Worm (Caenorhabditis elegans): ENCODE data around the gene C29A12.6.

Gene C29A12.6

DNA sequence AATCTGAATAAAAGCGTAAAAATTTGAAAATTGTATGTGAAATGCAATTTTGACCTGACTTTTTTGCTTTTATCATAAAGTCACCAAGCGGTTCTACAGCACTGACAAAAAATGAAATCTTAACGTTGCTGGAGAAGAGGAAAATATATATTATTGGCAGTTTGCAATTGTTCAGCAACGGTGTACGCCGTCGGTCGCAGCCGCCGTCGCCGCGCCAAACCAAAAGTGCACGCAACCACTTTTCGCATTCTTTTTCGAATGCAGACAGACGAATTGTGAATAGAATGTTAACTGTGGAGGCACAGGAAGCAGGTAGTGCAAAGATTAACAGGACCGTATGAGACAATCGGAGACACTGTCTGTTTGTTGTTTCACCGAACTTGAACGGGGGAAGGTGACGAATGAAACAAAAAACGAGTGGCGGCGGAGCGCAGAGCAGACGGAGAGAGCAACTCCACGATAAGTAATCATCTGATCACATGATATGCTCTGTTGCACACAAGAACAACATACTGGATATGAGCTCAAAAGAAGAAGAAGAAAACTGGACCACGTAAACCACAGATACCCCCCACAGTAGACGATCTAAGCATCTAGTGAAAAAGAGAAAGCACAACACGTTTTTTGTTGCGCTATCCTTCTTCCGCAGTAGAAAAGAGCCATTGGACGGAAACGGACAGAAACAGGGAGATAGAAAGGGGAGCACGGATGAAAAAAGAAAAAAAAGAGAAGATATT lies 10.1 kb downstream of the C29A12.6 start:
- TF ChIP-seq lin-39 (tag; optimal IDR thresholded peaks at IDR 0.05) = peak; percentile 49
- TF ChIP-seq hmg-11 (tag; optimal IDR thresholded peaks at IDR 0.05) = no peak
- no peak for TF ChIP-seq ztf-4 (tag; optimal IDR thresholded peaks at IDR 0.05)
- no peak for TF ChIP-seq snpc-4 (tag; optimal IDR thresholded peaks at IDR 0.05)
- TF ChIP-seq ama-1 (optimal IDR thresholded peaks at IDR 0.05) = peak; percentile 47
- peak; percentile 23 for TF ChIP-seq fkh-10 (GFP tag; optimal IDR thresholded peaks at IDR 0.05)
- no peak for TF ChIP-seq tbx-2 (tag; optimal IDR thresholded peaks at IDR 0.05)
- TF ChIP-seq pha-4 (tag; optimal IDR thresholded peaks at IDR 0.05) = peak; percentile 78
- TF ChIP-seq nhr-25 (tag; optimal IDR thresholded peaks at IDR 0.05) = peak; percentile 10
- no peak for TF ChIP-seq ztf-11 (tag; optimal IDR thresholded peaks at IDR 0.05)
- TF ChIP-seq R02D3.7 (tag; optimal IDR thresholded peaks at IDR 0.05) = no peak
- TF ChIP-seq elt-1 (tag; optimal IDR thresholded peaks at IDR 0.05) = no peak
- no peak for TF ChIP-seq daf-12 (tag; optimal IDR thresholded peaks at IDR 0.05)
- TF ChIP-seq egl-5 (tag; optimal IDR thresholded peaks at IDR 0.05) = no peak
- TF ChIP-seq pqm-1 (tag; optimal IDR thresholded peaks at IDR 0.05) = peak; percentile 58
- TF ChIP-seq nhr-11 (tag; optimal IDR thresholded peaks at IDR 0.05) = peak; percentile 64
- TF ChIP-seq nfya-1 (tag; optimal IDR thresholded peaks at IDR 0.05; ENCODE audit: insufficient read depth) = peak; percentile 15
- TF ChIP-seq ceh-9 (tag; optimal IDR thresholded peaks at IDR 0.05) = no peak
- peak; percentile 10 for TF ChIP-seq jun-1 (tag; optimal IDR thresholded peaks at IDR 0.05)
- TF ChIP-seq nhr-77 (tag; optimal IDR thresholded peaks at IDR 0.05) = no peak
- TF ChIP-seq elt-2 (tag; optimal IDR thresholded peaks at IDR 0.05) = peak; percentile 42
- no peak for TF ChIP-seq nhr-43 (tag; optimal IDR thresholded peaks at IDR 0.05; ENCODE audit: poor library complexity, severe bottlenecking)

DNA sequence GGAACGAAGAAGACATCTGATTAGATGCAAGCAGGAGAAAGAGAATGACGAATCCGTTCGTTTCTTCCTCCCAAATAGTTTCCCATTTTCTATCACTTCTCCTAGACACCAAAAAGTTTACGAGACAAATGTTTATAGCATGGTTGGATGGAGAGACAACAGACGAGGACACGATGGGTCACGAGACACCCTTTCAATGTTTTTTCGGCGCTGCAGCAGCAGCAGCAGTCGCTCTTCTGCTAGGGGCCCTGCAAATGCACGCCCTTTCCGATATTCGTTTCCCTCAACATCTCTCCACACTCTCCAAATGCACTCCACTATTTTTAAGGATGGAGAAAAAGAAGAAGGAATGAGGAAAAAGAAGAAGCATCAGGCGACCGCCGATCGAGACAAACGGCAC lies 11.3 kb downstream of the C29A12.6 start:
- TF ChIP-seq hmg-11 (tag; optimal IDR thresholded peaks at IDR 0.05) = peak; percentile 69
- TF ChIP-seq R02D3.7 (tag; optimal IDR thresholded peaks at IDR 0.05) = no peak
- TF ChIP-seq eor-1 (tag; optimal IDR thresholded peaks at IDR 0.05) = no peak
- TF ChIP-seq daf-12 (tag; optimal IDR thresholded peaks at IDR 0.05) = no peak
- no peak for TF ChIP-seq ceh-16 (tag; optimal IDR thresholded peaks at IDR 0.05)
- TF ChIP-seq ztf-4 (tag; optimal IDR thresholded peaks at IDR 0.05) = peak; percentile 35
- peak; percentile 31 for TF ChIP-seq jun-1 (tag; optimal IDR thresholded peaks at IDR 0.05)
- no peak for TF ChIP-seq ceh-9 (tag; optimal IDR thresholded peaks at IDR 0.05)
- no peak for TF ChIP-seq aly-2 (tag; optimal IDR thresholded peaks at IDR 0.05)
- TF ChIP-seq lin-39 (tag; optimal IDR thresholded peaks at IDR 0.05) = peak; percentile 87
- TF ChIP-seq nhr-77 (tag; optimal IDR thresholded peaks at IDR 0.05) = no peak
- no peak for TF ChIP-seq nhr-28 (tag; optimal IDR thresholded peaks at IDR 0.05)
- no peak for TF ChIP-seq fos-1 (tag; optimal IDR thresholded peaks at IDR 0.05)
- TF ChIP-seq skn-1 (tag; optimal IDR thresholded peaks at IDR 0.05) = peak; percentile 19
- TF ChIP-seq nhr-43 (tag; optimal IDR thresholded peaks at IDR 0.05; ENCODE audit: poor library complexity, severe bottlenecking) = peak; percentile 65
- TF ChIP-seq mdl-1 (tag; optimal IDR thresholded peaks at IDR 0.05) = peak; percentile 71
- peak; percentile 59 for TF ChIP-seq lsy-12 (tag; optimal IDR thresholded peaks at IDR 0.05)
- peak; percentile 59 for TF ChIP-seq fkh-10 (GFP tag; optimal IDR thresholded peaks at IDR 0.05)
- TF ChIP-seq pha-4 (tag; optimal IDR thresholded peaks at IDR 0.05) = peak; percentile 59
- no peak for TF ChIP-seq ceh-82 (tag; optimal IDR thresholded peaks at IDR 0.05)
- TF ChIP-seq egl-27 (tag; optimal IDR thresholded peaks at IDR 0.05) = peak; percentile 62
- TF ChIP-seq unc-62 (GFP tag; optimal IDR thresholded peaks at IDR 0.05) = no peak
- peak; percentile 85 for TF ChIP-seq nfya-1 (tag; optimal IDR thresholded peaks at IDR 0.05; ENCODE audit: insufficient read depth)
- no peak for TF ChIP-seq elt-3 (tag; optimal IDR thresholded peaks at IDR 0.05)
- no peak for TF ChIP-seq mml-1 (tag; optimal IDR thresholded peaks at IDR 0.05)
- TF ChIP-seq sea-2 (GFP tag; optimal IDR thresholded peaks at IDR 0.05) = no peak
- no peak for TF ChIP-seq nhr-237 (tag; optimal IDR thresholded peaks at IDR 0.05)
- TF ChIP-seq snpc-4 (tag; optimal IDR thresholded peaks at IDR 0.05) = peak; percentile 2
- TF ChIP-seq ztf-11 (tag; optimal IDR thresholded peaks at IDR 0.05) = no peak
- TF ChIP-seq fkh-2 (tag; optimal IDR thresholded peaks at IDR 0.05) = no peak
- TF ChIP-seq elt-1 (tag; optimal IDR thresholded peaks at IDR 0.05) = no peak
- peak; percentile 36 for TF ChIP-seq elt-2 (tag; optimal IDR thresholded peaks at IDR 0.05)
- TF ChIP-seq nhr-67 (tag; optimal IDR thresholded peaks at IDR 0.05) = no peak
- peak; percentile 66 for TF ChIP-seq zag-1 (tag; optimal IDR thresholded peaks at IDR 0.05)
- TF ChIP-seq unc-39 (tag; optimal IDR thresholded peaks at IDR 0.05) = no peak
- TF ChIP-seq pqm-1 (tag; optimal IDR thresholded peaks at IDR 0.05) = no peak
- TF ChIP-seq ZK546.5 (tag; optimal IDR thresholded peaks at IDR 0.05) = no peak
- peak; percentile 63 for TF ChIP-seq nhr-11 (tag; optimal IDR thresholded peaks at IDR 0.05)
- no peak for TF ChIP-seq nhr-25 (tag; optimal IDR thresholded peaks at IDR 0.05)
- peak; percentile 52 for TF ChIP-seq ceh-28 (tag; optimal IDR thresholded peaks at IDR 0.05)
- peak; percentile 88 for TF ChIP-seq egl-5 (tag; optimal IDR thresholded peaks at IDR 0.05)
- TF ChIP-seq ama-1 (optimal IDR thresholded peaks at IDR 0.05) = peak; percentile 52
- no peak for TF ChIP-seq nhr-76 (tag; optimal IDR thresholded peaks at IDR 0.05)
- peak; percentile 56 for TF ChIP-seq nhr-23 (tag; optimal IDR thresholded peaks at IDR 0.05)
- TF ChIP-seq tbx-2 (tag; optimal IDR thresholded peaks at IDR 0.05) = peak; percentile 77
- no peak for TF ChIP-seq nhr-12 (tag; optimal IDR thresholded peaks at IDR 0.05)
- no peak for TF ChIP-seq lin-15B (tag; optimal IDR thresholded peaks at IDR 0.05)
